Worm (Caenorhabditis elegans) whole organism, L1 larva: ENCODE measurements around the gene clec-208.

ENCODE experiments used
- alr-1 ChIP-seq: fragments of 200-800 bp; sonication (Bioruptor generic); optimal IDR thresholded peaks from 2 replicates; lab custom pipeline; 2018; ENCODE audit warnings: borderline replicate concordance, mild to moderate bottlenecking, missing genetic modification characterization, missing compliant biosample characterization
- egl-27 ChIP-seq, 2 experiments: fragments of 150-350 bp in 1 of 2; sonication (generic microtip); optimal IDR thresholded peaks; 3 replicates each; lab custom pipeline; 2017 to 2018; ENCODE audit warnings: missing biosample characterization in 2 of 2, missing genetic modification characterization in 2 of 2, missing genetic modification reagents in 2 of 2
- fos-1 ChIP-seq: fragments of 150-350 bp; optimal IDR thresholded peaks from 2 replicates; lab custom pipeline; 2014; ENCODE audit warnings: missing biosample characterization, missing genetic modification characterization
- nhr-19 ChIP-seq: fragments of 200-800 bp; sonication (Bioruptor generic); conservative IDR thresholded peaks from 2 replicates; pipeline ENCODE4 v1.3.6; 2022; ENCODE audit warnings: missing genetic modification characterization, missing compliant biosample characterization
- nhr-84 ChIP-seq: sonication (generic microtip); optimal IDR thresholded peaks from 2 replicates; lab custom pipeline; 2017; ENCODE audit warnings: missing biosample characterization, missing genetic modification characterization
- nhr-90 ChIP-seq: sonication (generic microtip); optimal IDR thresholded peaks from 2 replicates; lab custom pipeline; 2016; ENCODE audit warnings: mild to moderate bottlenecking, missing genetic modification characterization, missing compliant biosample characterization; ENCODE audit not compliant: poor library complexity
- pqm-1 ChIP-seq: sonication (generic microtip); optimal IDR thresholded peaks from 3 replicates; lab custom pipeline; 2017; ENCODE audit warnings: missing biosample characterization, missing genetic modification characterization
- xbp-1 ChIP-seq: sonication (generic microtip); optimal IDR thresholded peaks from 2 replicates; lab custom pipeline; 2016; ENCODE audit warnings: missing genetic modification characterization, missing compliant biosample characterization
- zag-1 ChIP-seq: fragments of 150-350 bp; optimal IDR thresholded peaks from 2 replicates; lab custom pipeline; 2014; ENCODE audit warnings: missing biosample characterization, missing genetic modification characterization

- no peak for TF ChIP-seq alr-1 (tag; lab: Kevin White, UChicago)
- no peak for TF ChIP-seq nhr-84 (tag; lab: Kevin White, UChicago)
- no peak for TF ChIP-seq nhr-19 (GFP tag; lab: Robert Waterston, UW)
- no peak for TF ChIP-seq zag-1 (tag; lab: Kevin White, UChicago)
- TF ChIP-seq pqm-1 (tag; lab: Kevin White, UChicago) = no peak
- TF ChIP-seq xbp-1 (tag; lab: Kevin White, UChicago) = no peak
- TF ChIP-seq nhr-90 = no peak
- TF ChIP-seq fos-1 (tag; lab: Kevin White, UChicago) = no peak
- no peak for TF ChIP-seq egl-27 (tag; optimal IDR thresholded peaks at IDR 0.05; lab: Kevin White, UChicago)
Measured at ce11 chrV:2095772-2096171, 2.0 kb upstream of the clec-208 start, which contains the start of gene clec-207.
